Worm (Caenorhabditis elegans): ENCODE results near the gene Y22D7AL.1.

The Y22D7AL.1 gene

DNA sequence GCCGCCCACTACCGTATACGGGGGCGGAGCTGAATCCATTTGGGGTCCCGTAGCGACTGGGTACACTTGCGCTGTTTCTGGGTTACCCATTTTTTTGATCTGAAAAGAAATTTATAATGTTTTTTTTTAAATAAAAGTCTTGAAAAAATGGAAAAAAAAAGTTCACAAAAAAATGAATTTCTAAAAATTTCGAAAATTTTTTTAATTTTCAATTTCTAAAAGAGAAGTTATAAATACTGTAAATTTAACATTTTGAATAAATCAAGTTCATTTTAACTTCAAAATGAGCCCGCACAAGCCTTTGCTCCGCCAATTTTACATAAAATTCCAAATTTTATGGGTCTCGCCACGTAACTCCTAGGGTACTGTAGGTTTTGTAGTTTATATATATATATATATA lies 7.5 kb downstream of the Y22D7AL.1 start, which contains the start of gene Y22D7AL.15:
Gene Y22D7AL.15, minus strand, starts transcription at position 101 of the 400 bp plus-strand sequence.
- TF ChIP-seq snpc-1.3 (tag; optimal IDR thresholded peaks at IDR 0.05; ENCODE audit: insufficient read depth) (no peak), tbx-9 (tag; optimal IDR thresholded peaks at IDR 0.05; ENCODE audit: borderline replicate concordance) (no peak), madf-10 (tag; optimal IDR thresholded peaks at IDR 0.05) (no peak), hlh-26 (GFP tag; conservative IDR thresholded peaks at IDR 0.05) (no peak), F23B12.7 (tag; optimal IDR thresholded peaks at IDR 0.05; ENCODE audit: insufficient read depth) (no peak), cebp-2 (GFP tag; IDR thresholded peaks at IDR 0.05) (no peak), dpff-1 (tag; optimal IDR thresholded peaks at IDR 0.05) (no peak), snpc-1.1 (tag; optimal IDR thresholded peaks at IDR 0.05; ENCODE audit: insufficient read depth) (no peak)

DNA sequence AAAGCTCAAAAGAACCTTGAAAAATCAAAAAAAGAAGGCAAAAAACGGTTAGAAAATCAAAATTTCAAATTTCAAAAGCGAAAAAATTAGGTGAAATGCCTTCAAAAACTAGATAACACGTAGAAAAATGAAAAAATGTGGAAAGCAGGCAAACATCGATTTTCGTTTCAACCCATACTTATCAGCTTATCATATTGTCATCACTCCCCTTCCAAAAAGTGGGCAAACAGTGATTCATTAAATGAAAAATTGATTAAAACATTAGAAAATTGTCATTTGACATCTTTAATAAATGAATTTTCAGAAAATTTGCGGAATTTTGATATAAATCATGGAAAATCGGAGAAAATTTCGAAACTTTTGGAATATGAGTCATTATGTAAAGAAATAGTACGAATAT lies 8.8 kb downstream of the Y22D7AL.1 start:
- TF ChIP-seq nhr-80 (tag; optimal IDR thresholded peaks at IDR 0.05) (peak; percentile 40), hlh-26 (GFP tag; conservative IDR thresholded peaks at IDR 0.05) (no peak), sdz-38 (tag; optimal IDR thresholded peaks at IDR 0.05) (no peak)

DNA sequence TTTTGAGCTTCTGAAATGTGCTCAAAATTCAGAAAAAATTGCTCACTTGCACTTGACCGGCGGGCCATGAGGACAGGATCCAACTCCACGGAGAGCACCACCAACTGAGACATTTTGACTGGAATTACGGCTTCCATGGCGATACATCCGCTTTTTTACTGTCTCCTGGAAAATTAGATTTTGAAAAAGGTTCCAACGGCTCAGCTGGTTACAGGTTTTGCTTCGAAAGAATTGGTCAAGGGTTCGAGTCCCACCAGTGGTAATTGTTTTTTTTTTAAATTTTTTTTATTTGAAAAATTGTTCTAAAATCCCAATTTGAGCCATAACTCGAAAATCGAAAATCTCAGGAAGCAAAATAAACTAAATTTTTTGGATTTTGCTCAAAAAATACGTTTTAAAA lies 10.1 kb downstream of the Y22D7AL.1 start:
- TF ChIP-seq repo-1 (tag; optimal IDR thresholded peaks at IDR 0.05) (no peak), sdz-38 (tag; optimal IDR thresholded peaks at IDR 0.05) (no peak), rpc-1 (optimal IDR thresholded peaks at IDR 0.05) (no peak), rpc-1 (tag; optimal IDR thresholded peaks at IDR 0.05) (peak; percentile 56), tbp1 (GFP tag; optimal IDR thresholded peaks at IDR 0.05) (peak; percentile 70), Y53G8AR.9 (GFP tag; conservative IDR thresholded peaks at IDR 0.05) (no peak), nfyb-1 (GFP tag; IDR thresholded peaks at IDR 0.05) (no peak), ztf-28 (GFP tag; IDR thresholded peaks at IDR 0.05) (no peak), ceh-27 (GFP tag; optimal IDR thresholded peaks at IDR 0.05) (no peak), attf-5 (GFP tag; optimal IDR thresholded peaks at IDR 0.05) (no peak), ztf-3 (GFP tag; optimal IDR thresholded peaks at IDR 0.05) (no peak), K11D2.4 (GFP tag; IDR thresholded peaks at IDR 0.05) (no peak), pbrm-1 (GFP tag; IDR thresholded peaks at IDR 0.05) (no peak)

DNA sequence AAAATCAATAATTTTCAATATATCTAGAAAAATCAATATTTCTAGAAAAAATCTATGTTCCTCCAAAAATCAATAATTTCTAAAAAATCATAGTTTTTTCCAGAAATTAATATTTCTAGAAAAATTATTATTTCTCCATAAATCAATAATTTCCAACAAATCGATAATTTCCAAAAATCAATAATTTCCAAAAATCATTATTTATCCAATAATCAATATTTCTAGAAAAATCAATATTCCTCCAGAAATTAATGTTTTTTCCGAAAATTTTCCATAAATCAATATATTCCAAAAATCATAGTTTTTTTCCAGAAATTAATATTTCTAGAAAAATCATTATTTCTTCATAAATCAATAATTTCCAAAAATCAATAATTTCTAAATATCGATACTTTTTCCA lies 10.8 kb downstream of the Y22D7AL.1 start:
- TF ChIP-seq lin-40 (tag; optimal IDR thresholded peaks at IDR 0.05) (no peak), nfyb-1 (GFP tag; IDR thresholded peaks at IDR 0.05) (no peak), ZK185.1 (tag; optimal IDR thresholded peaks at IDR 0.05; ENCODE audit: poor library complexity, severe bottlenecking) (no peak), hmg-1.2 (GFP tag; IDR thresholded peaks at IDR 0.05) (no peak), attf-3 (GFP tag; conservative IDR thresholded peaks at IDR 0.05) (no peak), ztf-3 (GFP tag; optimal IDR thresholded peaks at IDR 0.05) (no peak), hmg-20 (GFP tag; IDR thresholded peaks at IDR 0.05) (no peak), nfya-1 (tag; optimal IDR thresholded peaks at IDR 0.05; ENCODE audit: borderline replicate concordance, insufficient read depth) (no peak), akir-1 (GFP tag; optimal IDR thresholded peaks at IDR 0.05) (no peak), ceh-40 (GFP tag; IDR thresholded peaks at IDR 0.05) (no peak)

DNA sequence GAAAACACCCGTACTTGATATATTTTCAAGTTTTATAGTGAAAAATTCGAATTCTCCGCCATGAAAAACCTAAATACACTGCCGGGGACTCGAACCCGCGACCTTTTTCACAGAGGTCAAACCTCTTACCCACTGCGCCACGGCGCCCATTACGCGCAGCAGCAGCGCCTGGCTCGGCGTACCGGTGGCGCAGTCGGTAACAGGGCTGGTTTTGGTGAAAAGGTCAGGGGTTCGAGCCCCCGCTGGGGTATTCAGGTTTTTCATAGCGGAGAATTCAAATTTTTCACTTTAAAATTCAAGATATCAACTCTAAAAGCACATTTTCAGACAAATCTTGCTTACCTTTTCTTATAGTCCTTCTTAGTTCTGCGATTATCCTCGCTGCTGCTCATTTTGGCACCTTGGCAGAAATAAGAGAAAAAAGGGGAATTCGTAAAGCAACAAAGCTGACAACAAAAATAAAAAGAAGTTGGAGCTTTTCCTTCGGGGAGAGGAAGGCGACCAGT lies 12.5 kb downstream of the Y22D7AL.1 start, which contains the start of gene Y22D7AL.16:
Gene Y22D7AL.16, minus strand, starts transcription at position 456 of the 506 bp plus-strand sequence.
- TF ChIP-seq lir-1 (GFP tag; conservative IDR thresholded peaks at IDR 0.05) = no peak
- TF ChIP-seq egrh-3 (GFP tag; IDR thresholded peaks at IDR 0.05) = peak; percentile 64; the same call in 1 of the 2 replicates
- no peak for TF ChIP-seq F22D6.2 (tag; optimal IDR thresholded peaks at IDR 0.05)
- no peak for TF ChIP-seq unc-130 (GFP tag; optimal IDR thresholded peaks at IDR 0.05)
- TF ChIP-seq rpc-1 (optimal IDR thresholded peaks at IDR 0.05) = no peak
- peak; percentile 11 for TF ChIP-seq rpc-1 (tag; optimal IDR thresholded peaks at IDR 0.05)
- peak; percentile 76 for TF ChIP-seq zfh-2 (GFP tag; conservative IDR thresholded peaks at IDR 0.05)
- TF ChIP-seq ZK185.1 (tag; optimal IDR thresholded peaks at IDR 0.05; ENCODE audit: poor library complexity, severe bottlenecking) = no peak
- no peak for TF ChIP-seq aptf-2 (GFP tag; conservative IDR thresholded peaks at IDR 0.05)
- no peak for TF ChIP-seq nhr-179 (tag; optimal IDR thresholded peaks at IDR 0.05)
- no peak for TF ChIP-seq hlh-26 (GFP tag; conservative IDR thresholded peaks at IDR 0.05)
- no peak for TF ChIP-seq sea-2 (GFP tag; IDR thresholded peaks at IDR 0.05)
